Worm (Caenorhabditis elegans): ENCODE results near the gene gon-4.

The gon-4 gene

ce11 chrIV:10188505-10188904 lies 9.1 kb upstream of the gon-4 start (continued):
- no peak for TF ChIP-seq hrde-1 (tag; optimal IDR thresholded peaks at IDR 0.05; ENCODE audit: borderline replicate concordance)

ce11 chrIV:10190586-10190985 lies 7.0 kb upstream of the gon-4 start:
- TF ChIP-seq hmg-1.2 (GFP tag; IDR thresholded peaks at IDR 0.05), result peak; percentile 79
- TF ChIP-seq F39B2.1 (GFP tag; IDR thresholded peaks at IDR 0.05), result no peak
- no peak for TF ChIP-seq nfya-2 (GFP tag; IDR thresholded peaks at IDR 0.05)

ce11 chrIV:10191498-10191897 lies 6.1 kb upstream of the gon-4 start:
- TF ChIP-seq nhr-27 (tag; optimal IDR thresholded peaks at IDR 0.05) (no peak), ceh-27 (GFP tag; optimal IDR thresholded peaks at IDR 0.05) (no peak), egl-44 (GFP tag; IDR thresholded peaks at IDR 0.05) (no peak), ceh-58 (GFP tag; IDR thresholded peaks at IDR 0.05) (no peak), bed-1 (GFP tag; IDR thresholded peaks at IDR 0.05) (no peak), T26A5.8 (tag; optimal IDR thresholded peaks at IDR 0.05) (no peak), hlh-12 (tag; optimal IDR thresholded peaks at IDR 0.05) (no peak), rcor-1 (GFP tag; IDR thresholded peaks at IDR 0.05) (no peak), ZK185.1 (tag; optimal IDR thresholded peaks at IDR 0.05; ENCODE audit: poor library complexity, severe bottlenecking) (no peak), hmg-20 (GFP tag; IDR thresholded peaks at IDR 0.05) (no peak), lin-35 (GFP tag; optimal IDR thresholded peaks at IDR 0.05) (no peak), ztf-18 (tag; optimal IDR thresholded peaks at IDR 0.05) (no peak), ekl-4 (GFP tag; IDR thresholded peaks at IDR 0.05) (no peak), B0019.2 (GFP tag; conservative IDR thresholded peaks at IDR 0.05) (no peak), dox-1 (GFP tag; IDR thresholded peaks at IDR 0.05) (no peak)

- TF ChIP-seq die-1 (tag; optimal IDR thresholded peaks at IDR 0.05) (no peak), ceh-40 (GFP tag; IDR thresholded peaks at IDR 0.05) (no peak), F57A8.1 (GFP tag; optimal IDR thresholded peaks at IDR 0.05) (no peak), zim-3 (tag; optimal IDR thresholded peaks at IDR 0.05) (no peak), sptf-2 (GFP tag; optimal IDR thresholded peaks at IDR 0.05) (no peak), dpff-1 (tag; optimal IDR thresholded peaks at IDR 0.05) (no peak), fkh-3 (tag; optimal IDR thresholded peaks at IDR 0.05) (no peak), K11D2.4 (GFP tag; IDR thresholded peaks at IDR 0.05) (no peak), Y56A3A.18 (GFP tag; IDR thresholded peaks at IDR 0.05) (no peak), madf-3 (GFP tag; IDR thresholded peaks at IDR 0.05) (no peak), mes-4 (tag; optimal IDR thresholded peaks at IDR 0.05) (no peak), ekl-4 (GFP tag; IDR thresholded peaks at IDR 0.05) (no peak), lin-35 (GFP tag; optimal IDR thresholded peaks at IDR 0.05) (no peak), B0336.3 (GFP tag; IDR thresholded peaks at IDR 0.05) (no peak), dpl-1 (GFP tag; optimal IDR thresholded peaks at IDR 0.05) (no peak)
Measured at ce11 chrIV:10194345-10194744, 3.3 kb upstream of the gon-4 start, which contains the start of gene ptrg-1. Gene ptrg-1, minus strand, starts transcription at chrIV:10194445.

ce11 chrIV:10206182-10206581 lies 8.6 kb downstream of the gon-4 start, which contains the start of gene K04D7.6:
Gene K04D7.6, minus strand, starts transcription at chrIV:10206282.
- no peak for TF ChIP-seq akir-1 (GFP tag; optimal IDR thresholded peaks at IDR 0.05)
- no peak for TF ChIP-seq tbp1 (GFP tag; optimal IDR thresholded peaks at IDR 0.05)
- no peak for TF ChIP-seq snpc-4 (GFP tag; optimal IDR thresholded peaks at IDR 0.05)
- TF ChIP-seq snpc-4 (tag; optimal IDR thresholded peaks at IDR 0.05), result no peak
- no peak for TF ChIP-seq Y95B8A.8 (GFP tag; IDR thresholded peaks at IDR 0.05)
- TF ChIP-seq Y56A3A.18 (GFP tag; IDR thresholded peaks at IDR 0.05), result no peak
- no peak for TF ChIP-seq unc-62 (GFP tag; optimal IDR thresholded peaks at IDR 0.05)
- no peak for TF ChIP-seq F39B2.1 (GFP tag; IDR thresholded peaks at IDR 0.05)
- TF ChIP-seq Y53G8AR.9 (GFP tag; conservative IDR thresholded peaks at IDR 0.05), result no peak
- no peak for TF ChIP-seq attf-3 (GFP tag; conservative IDR thresholded peaks at IDR 0.05)
- no peak for TF ChIP-seq dpl-1 (GFP tag; optimal IDR thresholded peaks at IDR 0.05)
- no peak for TF ChIP-seq dox-1 (GFP tag; IDR thresholded peaks at IDR 0.05)

Measured in whole organism, young adult.